Worm (Caenorhabditis elegans): ENCODE data around the gene F14H8.5.

DNA sequence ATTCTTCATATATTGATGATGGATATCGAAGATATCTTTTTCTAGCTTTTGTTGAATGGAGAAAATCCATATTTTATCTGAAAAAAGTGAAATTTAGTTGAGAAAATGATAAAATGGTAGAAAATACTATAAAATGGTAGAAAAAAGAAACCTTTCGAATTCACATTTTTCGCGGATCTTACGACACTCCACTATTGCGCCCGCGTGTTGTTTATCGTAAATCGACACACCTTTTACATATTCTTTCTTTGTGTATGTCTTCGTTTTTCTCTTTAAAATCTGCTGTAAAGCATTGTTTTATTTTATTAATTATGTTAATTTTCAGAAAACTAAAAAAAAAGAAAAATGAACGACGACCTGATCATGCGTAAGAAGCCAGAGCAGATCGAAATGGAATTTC is 30.0 kb upstream of the F14H8.5 start, which contains the start of the genes cdt-2 and T01C3.2:
- TF ChIP-seq dmd-8 (GFP tag; IDR thresholded peaks at IDR 0.05): no peak
- TF ChIP-seq saeg-2 (GFP tag; IDR thresholded peaks at IDR 0.05): no peak
- no peak for TF ChIP-seq lin-13 (GFP tag; optimal IDR thresholded peaks at IDR 0.05)
- no peak for TF ChIP-seq zip-2 (tag; optimal IDR thresholded peaks at IDR 0.05)
- no peak for TF ChIP-seq nhr-10 (tag; optimal IDR thresholded peaks at IDR 0.05)
- no peak for TF ChIP-seq lin-1 (GFP tag; IDR thresholded peaks at IDR 0.05)
- peak; percentile 70 for TF ChIP-seq R02D3.7 (tag; optimal IDR thresholded peaks at IDR 0.05)
- TF ChIP-seq unc-62 (GFP tag; optimal IDR thresholded peaks at IDR 0.05 in 1 of 2): no peak
- no peak for TF ChIP-seq unc-62 (tag; optimal IDR thresholded peaks at IDR 0.05)
- TF ChIP-seq ama-1 (optimal IDR thresholded peaks at IDR 0.05): no peak
